Fruit fly (Drosophila melanogaster) whole organism, embryonic: ENCODE results near the gene mRpS9.

Source experiments
- Antp ChIP-seq: fragments of 200-800 bp; sonication (Bioruptor generic); optimal IDR thresholded peaks from 3 replicates; lab custom pipeline; 2016; ENCODE audit warnings: missing biosample characterization, missing genetic modification characterization
- Atf6 ChIP-seq: fragments of 200-800 bp; sonication (Bioruptor generic); IDR thresholded peaks from 2 replicates; pipeline ENCODE4 v1.3.6; 2022; ENCODE audit warnings: missing biosample characterization, missing genetic modification characterization
- Bgb ChIP-seq: fragments of 200-800 bp; sonication (Bioruptor generic); IDR thresholded peaks from 2 replicates; pipeline ENCODE4 v1.3.6; 2022; ENCODE audit warnings: missing biosample characterization, missing genetic modification characterization; ENCODE audit not compliant: partially characterized antibody
- CG10431 ChIP-seq: fragments of 200-800 bp; sonication (Bioruptor generic); optimal IDR thresholded peaks from 3 replicates; lab custom pipeline; 2018; ENCODE audit warnings: missing biosample characterization, mild to moderate bottlenecking, missing genetic modification characterization
- CG12104 ChIP-seq: fragments of 200-800 bp; sonication (Bioruptor generic); optimal IDR thresholded peaks from 3 replicates; lab custom pipeline; 2016; ENCODE audit warnings: missing biosample characterization, missing genetic modification characterization
- CG12299 ChIP-seq: fragments of 200-800 bp; sonication (Bioruptor generic); optimal IDR thresholded peaks from 2 replicates; lab custom pipeline; 2018; ENCODE audit warnings: missing biosample characterization, mild to moderate bottlenecking, missing genetic modification characterization
- CG12744 ChIP-seq: fragments of 200-800 bp; sonication (Bioruptor generic); optimal IDR thresholded peaks from 2 replicates; lab custom pipeline; 2016; ENCODE audit warnings: missing biosample characterization, missing genetic modification characterization
- CG13287 ChIP-seq: fragments of 200-800 bp; sonication (Bioruptor generic); IDR thresholded peaks from 2 replicates; pipeline ENCODE4 v1.3.6; 2022; ENCODE audit warnings: missing biosample characterization, missing genetic modification characterization; ENCODE audit not compliant: partially characterized antibody
- CG13424 ChIP-seq: fragments of 200-800 bp; sonication (Bioruptor generic); optimal IDR thresholded peaks from 2 replicates; lab custom pipeline; 2019; ENCODE audit warnings: missing biosample characterization, mild to moderate bottlenecking, missing genetic modification characterization, moderate library complexity
- CG13624 ChIP-seq: fragments of 200-800 bp; sonication (Bioruptor generic); optimal IDR thresholded peaks from 2 replicates; lab custom pipeline; 2016; ENCODE audit warnings: missing biosample characterization, missing genetic modification characterization
- CG13775 ChIP-seq: fragments of 200-800 bp; sonication (Bioruptor generic); optimal IDR thresholded peaks from 3 replicates; lab custom pipeline; 2017; ENCODE audit warnings: missing biosample characterization, mild to moderate bottlenecking, missing genetic modification characterization
- CG14710 ChIP-seq: fragments of 200-800 bp; sonication (Bioruptor generic); optimal IDR thresholded peaks from 3 replicates; lab custom pipeline; 2019; ENCODE audit warnings: missing biosample characterization, mild to moderate bottlenecking, missing genetic modification characterization, moderate library complexity
- CG14860 ChIP-seq: fragments of 200-800 bp; sonication (Bioruptor generic); IDR thresholded peaks from 3 replicates; pipeline ENCODE4 v1.3.6; 2022; ENCODE audit warnings: missing biosample characterization, missing genetic modification characterization; ENCODE audit not compliant: partially characterized antibody
- CG1529 ChIP-seq: fragments of 200-800 bp; sonication (Bioruptor generic); optimal IDR thresholded peaks from 3 replicates; lab custom pipeline; 2018; ENCODE audit warnings: missing biosample characterization, missing genetic modification characterization
- CG17186 ChIP-seq: fragments of 200-800 bp; sonication (Bioruptor generic); optimal IDR thresholded peaks from 3 replicates; lab custom pipeline; 2017; ENCODE audit warnings: missing biosample characterization, missing genetic modification reagents, missing genetic modification characterization
- CG1792 ChIP-seq: fragments of 200-800 bp; sonication (Bioruptor generic); optimal IDR thresholded peaks from 2 replicates; lab custom pipeline; 2016; ENCODE audit warnings: missing biosample characterization, missing genetic modification characterization
- CG18476 ChIP-seq: fragments of 200-800 bp; sonication (Bioruptor generic); optimal IDR thresholded peaks from 2 replicates; lab custom pipeline; 2016; ENCODE audit warnings: missing biosample characterization, mild to moderate bottlenecking, missing genetic modification characterization
- CG2129 ChIP-seq: fragments of 200-800 bp; sonication (Bioruptor generic); IDR thresholded peaks from 2 replicates; pipeline ENCODE4 v1.3.6; 2022; ENCODE audit warnings: missing biosample characterization, missing genetic modification characterization; ENCODE audit not compliant: partially characterized antibody
- CG3065 ChIP-seq: fragments of 200-800 bp; sonication (Bioruptor generic); optimal IDR thresholded peaks from 2 replicates; lab custom pipeline; 2016; ENCODE audit warnings: missing biosample characterization, missing genetic modification characterization
- CG3726 ChIP-seq: fragments of 200-800 bp; sonication (Bioruptor generic); IDR thresholded peaks from 3 replicates; pipeline ENCODE4, ENCODE4 v1.3.6; 2022; ENCODE audit warnings: missing biosample characterization, missing genetic modification characterization
- CG5180 ChIP-seq: fragments of 200-800 bp; sonication (Bioruptor generic); optimal IDR thresholded peaks from 3 replicates; lab custom pipeline; 2017; ENCODE audit warnings: missing biosample characterization, missing genetic modification characterization, mild to moderate bottlenecking, moderate library complexity, missing genetic modification reagents
- CG6272 ChIP-seq: fragments of 200-800 bp; sonication (Bioruptor generic); IDR thresholded peaks from 2 replicates; pipeline ENCODE4 v1.3.6; 2022; ENCODE audit warnings: missing biosample characterization, missing genetic modification characterization
- CG7928 ChIP-seq: fragments of 200-800 bp; sonication (Bioruptor generic); optimal IDR thresholded peaks from 2 replicates; lab custom pipeline; 2017; ENCODE audit warnings: missing biosample characterization, mild to moderate bottlenecking, missing genetic modification characterization
- CG8290 ChIP-seq, 3 experiments: fragments of 200-800 bp; sonication (Bioruptor generic); optimal IDR thresholded peaks; 2 replicates each; lab custom pipeline; 2016 to 2019; ENCODE audit warnings: missing biosample characterization in 3 of 3, missing genetic modification characterization in 3 of 3, mild to moderate bottlenecking in 2 of 3, moderate library complexity in 1 of 3
- CG8478 ChIP-seq: fragments of >200 bp; optimal IDR thresholded peaks from 2 replicates; lab custom pipeline; 2018
- Chrac-16 ChIP-seq: fragments of 200-800 bp; sonication (Bioruptor generic); optimal IDR thresholded peaks from 3 replicates; lab custom pipeline; 2016; ENCODE audit warnings: missing biosample characterization, missing genetic modification characterization
- Doc2 ChIP-seq: fragments of 200-800 bp; sonication (Bioruptor generic); IDR thresholded peaks from 2 replicates; pipeline ENCODE4 v1.3.6; 2022; ENCODE audit warnings: missing biosample characterization, missing genetic modification characterization
- HLH4C ChIP-seq: fragments of 200-800 bp; sonication (Bioruptor generic); IDR thresholded peaks from 3 replicates; pipeline ENCODE4 v1.3.6; 2022; ENCODE audit warnings: missing biosample characterization, missing genetic modification characterization; ENCODE audit not compliant: partially characterized antibody
- Hr78 ChIP-seq, 2 experiments: fragments of 200-800 bp in 1 of 2; fragments of >200 bp in 1 of 2; sonication (Bioruptor generic) in 1 of 2; optimal IDR thresholded peaks; 2 replicates each; lab custom pipeline; 2017 to 2019; ENCODE audit warnings: missing biosample characterization in 2 of 2, missing genetic modification characterization in 2 of 2, mild to moderate bottlenecking in 1 of 2, moderate library complexity in 1 of 2
- MBD-R2 ChIP-seq: fragments of 200-800 bp; sonication (Bioruptor generic); IDR thresholded peaks from 2 replicates; pipeline ENCODE4 v1.3.6; 2022; ENCODE audit warnings: missing biosample characterization, missing genetic modification characterization
- Max ChIP-seq: fragments of 200-800 bp; sonication (Bioruptor generic); optimal IDR thresholded peaks from 2 replicates; lab custom pipeline; 2016; ENCODE audit warnings: missing biosample characterization, mild to moderate bottlenecking, missing genetic modification characterization
- Nf-YA ChIP-seq: fragments of 200-800 bp; sonication (Bioruptor generic); IDR thresholded peaks from 2 replicates; pipeline ENCODE4 v1.3.6; 2022; ENCODE audit warnings: missing biosample characterization, missing genetic modification characterization
- Six4 ChIP-seq: fragments of 200-800 bp; sonication (Bioruptor generic); optimal IDR thresholded peaks from 2 replicates; lab custom pipeline; 2016; ENCODE audit warnings: missing biosample characterization, missing genetic modification characterization
- Sox102F ChIP-seq: fragments of 200-800 bp; sonication (Bioruptor generic); optimal IDR thresholded peaks from 2 replicates; lab custom pipeline; 2018; ENCODE audit warnings: missing biosample characterization, mild to moderate bottlenecking, missing genetic modification characterization, moderate library complexity
- TFAM ChIP-seq: fragments of 200-800 bp; sonication (Bioruptor generic); optimal IDR thresholded peaks from 2 replicates; lab custom pipeline; 2017; ENCODE audit warnings: missing biosample characterization, missing genetic modification characterization, inconsistent platforms
- ase ChIP-seq: fragments of 200-800 bp; sonication (Bioruptor generic); IDR thresholded peaks from 3 replicates; pipeline ENCODE4 v1.3.6; 2022; ENCODE audit warnings: missing biosample characterization, missing genetic modification characterization
- en ChIP-seq: fragments of 200-800 bp; sonication (Bioruptor generic); optimal IDR thresholded peaks from 2 replicates; lab custom pipeline; 2016; ENCODE audit warnings: missing biosample characterization, missing genetic modification characterization
- fd102C ChIP-seq: fragments of 200-800 bp; sonication (Bioruptor generic); optimal IDR thresholded peaks from 2 replicates; lab custom pipeline; 2018; ENCODE audit warnings: missing biosample characterization, mild to moderate bottlenecking, missing genetic modification characterization, moderate library complexity
- fd96Cb ChIP-seq: fragments of 200-800 bp; sonication (Bioruptor generic); optimal IDR thresholded peaks from 2 replicates; lab custom pipeline; 2018; ENCODE audit warnings: missing biosample characterization, mild to moderate bottlenecking, missing genetic modification characterization, moderate library complexity
- gfzf ChIP-seq: fragments of 200-800 bp; sonication (Bioruptor generic); optimal IDR thresholded peaks from 2 replicates; lab custom pipeline; 2016; ENCODE audit warnings: missing biosample characterization, mild to moderate bottlenecking, missing genetic modification characterization, moderate library complexity
- jing ChIP-seq: fragments of 200-800 bp; sonication (Bioruptor generic); optimal IDR thresholded peaks from 2 replicates; lab custom pipeline; 2018; ENCODE audit warnings: missing biosample characterization, mild to moderate bottlenecking, missing genetic modification characterization
- nerfin-2 ChIP-seq: fragments of 200-800 bp; sonication (Bioruptor generic); IDR thresholded peaks from 2 replicates; pipeline ENCODE4 v1.3.6; 2022; ENCODE audit warnings: missing biosample characterization, missing genetic modification characterization; ENCODE audit not compliant: partially characterized antibody
- otp ChIP-seq: fragments of 200-800 bp; sonication (Bioruptor generic); IDR thresholded peaks from 3 replicates; pipeline ENCODE4, ENCODE4 v1.3.6; 2022; ENCODE audit warnings: missing biosample characterization, missing genetic modification characterization
- pan ChIP-seq, 4 experiments: fragments of >200 bp in 3 of 4; fragments of 200-800 bp in 1 of 4; sonication (Bioruptor generic) in 1 of 4; optimal IDR thresholded peaks in 3 of 4; IDR thresholded peaks in 1 of 4; 2 replicates each; pipeline versions ENCODE4 v1.3.6 to Lab custom; 2017 to 2022; ENCODE audit warnings: missing biosample characterization in 2 of 4, missing genetic modification characterization in 2 of 4, mixed read lengths in 1 of 4
- run ChIP-seq: fragments of 200-800 bp; sonication (Bioruptor generic); optimal IDR thresholded peaks from 3 replicates; lab custom pipeline; 2018; ENCODE audit warnings: missing biosample characterization, mild to moderate bottlenecking, missing genetic modification characterization
- stwl ChIP-seq: fragments of 200-800 bp; sonication (Bioruptor generic); optimal IDR thresholded peaks from 3 replicates; lab custom pipeline; 2018; ENCODE audit warnings: missing biosample characterization, mild to moderate bottlenecking, missing genetic modification characterization, moderate library complexity
- tna ChIP-seq: fragments of 200-800 bp; sonication (Bioruptor generic); IDR thresholded peaks from 2 replicates; pipeline ENCODE4 v1.3.6; 2022; ENCODE audit warnings: missing biosample characterization, missing genetic modification characterization; ENCODE audit not compliant: partially characterized antibody
- twi ChIP-seq: fragments of 200-800 bp; optimal IDR thresholded peaks from 2 replicates; lab custom pipeline; 2019; ENCODE audit warnings: missing biosample characterization, mild to moderate bottlenecking, missing genetic modification characterization, moderate library complexity
- zen2 ChIP-seq: fragments of 200-800 bp; sonication (Bioruptor generic); IDR thresholded peaks from 3 replicates; pipeline ENCODE4 v1.3.6; 2022; ENCODE audit warnings: missing biosample characterization, missing genetic modification characterization; ENCODE audit not compliant: partially characterized antibody

mRpS9 gene

DNA sequence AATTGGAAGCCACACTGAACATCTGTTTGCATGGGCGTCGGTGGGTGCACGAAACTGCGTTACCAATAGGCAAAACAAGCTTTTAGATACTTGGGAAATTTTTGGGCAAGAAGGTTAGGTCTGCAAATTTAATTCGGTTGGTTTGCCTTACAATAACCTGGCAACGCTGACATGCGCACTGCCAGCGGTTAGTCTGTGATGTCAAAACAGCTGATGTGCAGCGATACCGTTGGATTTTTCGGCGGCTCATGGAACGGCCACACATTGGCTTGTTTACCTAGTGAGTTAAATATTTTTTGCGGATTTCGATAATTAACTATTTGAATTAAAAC lies 15.6 kb downstream of the mRpS9 start, which contains the start of gene ArgRS-m (continued):
- TF ChIP-seq MBD-R2 (GFP tag; lab: Robert Waterston, UW) (peak; percentile 93), CG12744 (GFP tag; lab: Kevin White, UChicago) (peak; percentile 43), HLH4C (GFP tag; lab: Robert Waterston, UW) (no peak), CG5180 (GFP tag; lab: Kevin White, UChicago) (no peak), otp (no peak; the same call in 2 of the 3 replicates), CG14860 (no peak), Atf6 (peak; percentile 54; the same call in 1 of the 2 replicates), ase (no peak), CG13424 (tag; lab: Kevin White, UChicago) (peak; percentile 37), CG3065 (no peak), CG14710 (peak; percentile 53), stwl (tag; lab: Kevin White, UChicago) (peak; percentile 76), Max (GFP tag; lab: Kevin White, UChicago) (no peak), fd96Cb (tag; lab: Kevin White, UChicago) (no peak), CG1529 (GFP tag; lab: Kevin White, UChicago) (no peak), CG13624 (peak; percentile 67), tna (no peak), nerfin-2 (GFP tag; lab: Robert Waterston, UW) (no peak), Doc2 (GFP tag; lab: Robert Waterston, UW) (no peak), CG1792 (no peak), run (no peak), CG2129 (GFP tag; lab: Robert Waterston, UW) (no peak), jing (GFP tag; lab: Kevin White, UChicago) (no peak), CG13287 (GFP tag; lab: Robert Waterston, UW) (peak; percentile 65), en (GFP tag; lab: Kevin White, UChicago) (no peak), CG8478 (lab: Kevin White, UChicago) (no peak), CG18476 (GFP tag; lab: Kevin White, UChicago) (no peak), CG6272 (GFP tag; lab: Robert Waterston, UW) (no peak), Antp (peak; percentile 52), Hr78 (GFP tag; optimal IDR thresholded peaks at IDR 0.05; lab: Kevin White, UChicago) (no peak), twi (tag; lab: Kevin White, UChicago) (no peak), CG8290 (GFP tag; optimal IDR thresholded peaks at IDR 0.05; lab: Kevin White, UChicago) (no peak), CG8290 (tag; optimal IDR thresholded peaks at IDR 0.05; lab: Kevin White, UChicago) (peak in 1 of 2 experiments; percentile 74), CG10431 (GFP tag; lab: Kevin White, UChicago) (peak; percentile 86), TFAM (GFP tag; lab: Kevin White, UChicago) (no peak), CG13775 (peak; percentile 62), zen2 (no peak), Six4 (GFP tag; lab: Kevin White, UChicago) (peak; percentile 23), fd102C (GFP tag; lab: Kevin White, UChicago) (no peak), gfzf (GFP tag; lab: Kevin White, UChicago) (peak; percentile 83), Sox102F (GFP tag; lab: Kevin White, UChicago) (peak; percentile 47), CG12299 (no peak), pan (optimal IDR thresholded peaks at IDR 0.05; lab: Kevin White, UChicago) (no peak), pan (GFP tag; optimal IDR thresholded peaks at IDR 0.05 in 1 of 2, IDR thresholded peaks at IDR 0.05 in 1 of 2) (peak in 1 of 2 experiments; percentile 37), CG3726 (GFP tag; lab: Robert Waterston, UW) (no peak), Bgb (GFP tag; lab: Robert Waterston, UW) (no peak), CG7928 (peak; percentile 26), Nf-YA (GFP tag; lab: Robert Waterston, UW) (no peak), CG12104 (GFP tag; lab: Kevin White, UChicago) (no peak), Chrac-16 (GFP tag; lab: Kevin White, UChicago) (peak; percentile 7), CG17186 (GFP tag; lab: Kevin White, UChicago) (peak; percentile 96)
